Worm (Caenorhabditis elegans) whole organism, L4/young adult: ENCODE data around the gene slc-17.4.
A peak's percentile ranks its signal among the peaks of the same experiment; 100 is the strongest.

ENCODE experiments used
- W03F9.2 ChIP-seq: fragments of 150-350 bp; optimal IDR thresholded peaks from 2 replicates; lab custom pipeline; 2014; ENCODE audit warnings: missing biosample characterization, missing genetic modification characterization
- dao-5 ChIP-seq: sonication (generic microtip); optimal IDR thresholded peaks from 2 replicates; lab custom pipeline; 2016; ENCODE audit warnings: missing genotype, missing genetic modification characterization, moderate library complexity, missing compliant biosample characterization
- him-1 ChIP-seq: sonication (generic microtip); optimal IDR thresholded peaks from 2 replicates; lab custom pipeline; 2016; ENCODE audit warnings: missing genotype, missing genetic modification reagents, missing genetic modification characterization, missing compliant biosample characterization

Gene slc-17.4

ce11 chrIV:17301933-17302332 lies 10.4 kb upstream of the slc-17.4 start, which contains the start of gene ifta-2:
Gene ifta-2, minus strand, starts transcription at chrIV:17302033.
- no peak for TF ChIP-seq dao-5
- no peak for TF ChIP-seq him-1 (tag; lab: Kevin White, UChicago)
- TF ChIP-seq W03F9.2 (tag; lab: Kevin White, UChicago) = no peak

ce11 chrIV:17294489-17294888 lies 3.0 kb upstream of the slc-17.4 start, which contains the start of gene T28F3.5:
Gene T28F3.5, plus strand, starts transcription at chrIV:17294789.
- no peak for TF ChIP-seq him-1 (tag; lab: Kevin White, UChicago)
- TF ChIP-seq dao-5 = no peak
- TF ChIP-seq W03F9.2 (tag; lab: Kevin White, UChicago) = no peak

ce11 chrIV:17293679-17294078 lies 2.1 kb upstream of the slc-17.4 start:
- TF ChIP-seq him-1 (tag; lab: Kevin White, UChicago) (no peak), dao-5 (no peak), W03F9.2 (tag; lab: Kevin White, UChicago) (no peak)

DNA sequence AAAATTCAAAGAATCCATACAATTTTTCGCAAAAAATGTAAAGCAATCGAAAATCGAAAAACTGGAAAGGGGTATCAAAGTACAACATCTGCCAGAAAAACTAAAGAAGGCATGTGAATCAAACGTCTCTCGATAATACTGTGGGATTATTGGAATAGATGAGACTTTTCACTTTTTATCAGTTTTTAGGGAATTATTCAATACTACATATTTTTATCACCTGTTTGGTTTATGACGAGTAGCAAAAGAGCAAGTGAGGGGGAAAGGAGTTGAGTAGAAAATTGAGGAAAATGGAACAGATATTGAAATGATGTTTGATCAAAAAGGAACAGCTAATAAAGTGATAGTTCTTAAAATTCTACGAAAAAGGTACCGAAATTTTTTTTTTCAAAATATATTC lies 1.5 kb upstream of the slc-17.4 start:
- TF ChIP-seq dao-5 = no peak
- TF ChIP-seq him-1 (tag; lab: Kevin White, UChicago) = no peak
- no peak for TF ChIP-seq W03F9.2 (tag; lab: Kevin White, UChicago)

DNA sequence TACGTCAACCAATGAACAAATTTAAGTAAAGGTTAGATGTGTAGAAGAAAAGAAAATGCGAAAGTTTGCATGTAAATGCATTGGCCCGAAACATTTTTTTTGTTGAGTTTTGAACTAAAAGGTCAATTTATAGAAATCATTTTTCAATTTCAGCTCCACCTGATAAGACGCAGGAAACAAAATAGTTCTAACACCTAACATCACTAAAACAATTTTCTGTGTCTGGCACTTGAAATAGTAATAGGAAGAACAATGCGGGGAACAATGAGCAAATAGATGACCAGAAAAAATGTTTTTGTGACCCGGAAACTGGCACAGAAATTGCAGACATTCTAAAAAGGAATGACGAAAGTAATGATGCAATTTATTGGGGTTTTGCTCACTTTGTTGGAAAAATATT lies 817 bp upstream of the slc-17.4 start:
- no peak for TF ChIP-seq him-1 (tag; lab: Kevin White, UChicago)
- no peak for TF ChIP-seq dao-5
- TF ChIP-seq W03F9.2 (tag; lab: Kevin White, UChicago) = no peak

ce11 chrIV:17287908-17288675 lies 3.4 kb downstream of the slc-17.4 start, which contains the start of gene zipt-7.1:
Gene zipt-7.1, minus strand, starts transcription at chrIV:17288139.
- TF ChIP-seq W03F9.2 (tag; lab: Kevin White, UChicago) (no peak), dao-5 (no peak), him-1 (tag; lab: Kevin White, UChicago) (no peak)

DNA sequence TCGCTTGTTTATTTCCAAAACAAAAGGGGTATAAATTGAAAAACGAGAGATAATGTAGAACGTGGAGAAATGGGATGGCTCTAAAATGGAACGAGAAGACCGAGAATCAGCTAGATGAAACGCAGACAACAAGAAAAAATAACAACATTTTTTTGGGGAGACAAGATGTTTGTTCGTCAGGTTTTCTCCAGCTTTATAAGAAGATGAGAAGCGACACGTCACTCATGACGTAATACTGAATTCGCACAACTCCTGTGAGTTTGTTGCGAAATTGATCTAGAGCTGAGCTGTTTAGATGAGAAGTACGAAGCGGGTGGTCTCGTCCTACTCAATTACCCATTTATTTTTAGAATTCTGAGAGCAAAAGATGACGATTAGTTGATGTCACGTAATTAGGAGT lies 6.3 kb downstream of the slc-17.4 start:
- TF ChIP-seq dao-5 = no peak
- no peak for TF ChIP-seq him-1 (tag; lab: Kevin White, UChicago)
- TF ChIP-seq W03F9.2 (tag; lab: Kevin White, UChicago) = no peak

ce11 chrIV:17284099-17284498 lies 7.4 kb downstream of the slc-17.4 start, which contains the start of gene nra-1:
Gene nra-1, minus strand, starts transcription at chrIV:17284199.
- TF ChIP-seq W03F9.2 (tag; lab: Kevin White, UChicago) (no peak), dao-5 (no peak), him-1 (tag; lab: Kevin White, UChicago) (no peak)

ce11 chrIV:17281060-17282021 lies 10.2 kb downstream of the slc-17.4 start:
- TF ChIP-seq W03F9.2 (tag; lab: Kevin White, UChicago) (peak; percentile 91), him-1 (tag; lab: Kevin White, UChicago) (peak; percentile 58), dao-5 (no peak)

DNA sequence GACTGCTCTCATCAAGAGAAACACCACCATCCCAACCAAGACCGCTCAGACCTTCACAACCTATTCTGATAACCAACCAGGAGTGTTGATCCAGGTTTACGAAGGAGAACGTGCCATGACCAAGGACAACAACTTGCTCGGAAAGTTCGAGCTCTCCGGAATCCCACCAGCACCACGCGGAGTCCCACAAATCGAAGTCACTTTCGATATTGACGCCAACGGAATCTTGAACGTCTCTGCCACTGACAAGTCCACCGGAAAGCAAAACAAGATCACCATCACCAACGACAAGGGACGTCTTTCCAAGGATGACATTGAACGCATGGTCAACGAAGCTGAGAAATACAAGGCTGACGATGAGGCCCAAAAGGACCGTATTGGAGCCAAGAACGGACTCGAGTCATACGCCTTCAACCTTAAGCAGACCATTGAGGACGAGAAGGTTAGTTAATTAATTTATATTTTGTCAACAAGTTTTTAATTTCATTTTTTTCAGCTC lies 11.0 kb downstream of the slc-17.4 start:
- TF ChIP-seq him-1 (tag; lab: Kevin White, UChicago) (no peak), W03F9.2 (tag; lab: Kevin White, UChicago) (no peak), dao-5 (no peak)

ce11 chrIV:17279592-17280440 lies 11.7 kb downstream of the slc-17.4 start:
- TF ChIP-seq him-1 (tag; lab: Kevin White, UChicago) (no peak), W03F9.2 (tag; lab: Kevin White, UChicago) (no peak), dao-5 (no peak)

DNA sequence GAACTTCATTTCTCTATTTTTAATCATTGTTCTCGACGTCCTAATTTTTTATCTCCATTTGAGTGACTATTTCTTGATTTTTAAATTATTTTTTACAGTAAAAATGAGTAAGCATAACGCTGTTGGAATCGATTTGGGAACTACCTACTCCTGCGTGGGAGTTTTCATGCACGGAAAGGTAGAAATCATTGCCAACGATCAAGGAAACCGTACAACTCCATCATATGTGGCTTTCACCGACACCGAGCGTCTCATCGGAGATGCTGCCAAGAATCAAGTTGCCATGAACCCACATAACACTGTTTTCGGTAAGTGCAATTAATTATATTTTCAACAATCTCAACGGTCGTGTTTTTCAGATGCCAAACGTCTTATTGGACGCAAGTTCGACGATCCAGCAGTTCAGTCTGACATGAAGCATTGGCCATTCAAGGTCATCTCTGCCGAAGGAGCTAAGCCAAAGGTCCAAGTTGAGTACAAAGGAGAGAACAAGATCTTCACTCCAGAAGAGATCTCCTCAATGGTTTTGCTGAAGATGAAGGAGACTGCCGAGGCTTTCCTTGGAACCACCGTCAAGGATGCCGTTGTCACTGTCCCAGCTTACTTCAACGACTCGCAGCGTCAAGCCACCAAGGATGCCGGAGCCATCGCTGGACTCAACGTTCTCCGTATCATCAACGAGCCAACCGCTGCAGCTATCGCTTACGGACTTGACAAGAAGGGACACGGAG lies 12.5 kb downstream of the slc-17.4 start, which contains the start of gene hsp-1:
TSS of gene hsp-1 (plus strand) at position 99 of the 731 bp plus-strand sequence.
- TF ChIP-seq W03F9.2 (tag; lab: Kevin White, UChicago) (no peak), dao-5 (no peak), him-1 (tag; lab: Kevin White, UChicago) (no peak)
